Worm (Caenorhabditis elegans): ENCODE results near the gene cyp-13B1.

Gene cyp-13B1

DNA sequence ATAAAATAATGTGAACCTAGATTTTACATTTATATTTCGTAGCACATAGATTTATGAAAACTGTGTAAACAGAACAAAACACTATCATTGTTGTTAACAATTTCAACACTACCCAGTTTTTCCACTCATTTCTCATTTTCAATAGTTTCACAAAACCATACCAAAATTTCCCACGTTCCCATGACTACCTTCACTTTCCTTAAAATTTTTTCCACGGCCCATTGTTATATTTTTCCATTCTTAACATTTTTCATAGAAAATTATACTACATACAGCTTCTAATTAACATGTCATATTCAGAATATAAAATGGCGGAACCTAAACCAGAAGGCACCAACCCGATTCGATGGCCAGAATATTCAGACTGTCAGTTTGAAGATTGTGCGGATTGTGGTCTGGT is 7.7 kb downstream of the cyp-13B1 start, which contains the start of gene F02C12.1:
Gene F02C12.1, plus strand, starts transcription at position 301 of the 400 bp plus-strand sequence.
- TF ChIP-seq B0019.2 (GFP tag; conservative IDR thresholded peaks at IDR 0.05), result no peak
- no peak for TF ChIP-seq let-607 (tag; optimal IDR thresholded peaks at IDR 0.05)
- TF ChIP-seq madf-3 (GFP tag; IDR thresholded peaks at IDR 0.05), result no peak
- no peak for TF ChIP-seq Y79H2A.3 (GFP tag; conservative IDR thresholded peaks at IDR 0.05)
- TF ChIP-seq attf-3 (GFP tag; conservative IDR thresholded peaks at IDR 0.05), result no peak
- TF ChIP-seq F57C9.4 (tag; optimal IDR thresholded peaks at IDR 0.05), result no peak
- no peak for TF ChIP-seq ceh-27 (GFP tag; optimal IDR thresholded peaks at IDR 0.05)
- no peak for TF ChIP-seq ztf-26 (tag; optimal IDR thresholded peaks at IDR 0.05)
- no peak for TF ChIP-seq aptf-3 (GFP tag; IDR thresholded peaks at IDR 0.05)
- TF ChIP-seq hmg-1.2 (GFP tag; IDR thresholded peaks at IDR 0.05), result no peak
- no peak for TF ChIP-seq fkh-3 (tag; optimal IDR thresholded peaks at IDR 0.05)
- no peak for TF ChIP-seq nhr-80 (tag; optimal IDR thresholded peaks at IDR 0.05)
- no peak for TF ChIP-seq rpc-1 (optimal IDR thresholded peaks at IDR 0.05)
- TF ChIP-seq rpc-1 (tag; optimal IDR thresholded peaks at IDR 0.05), result no peak

DNA sequence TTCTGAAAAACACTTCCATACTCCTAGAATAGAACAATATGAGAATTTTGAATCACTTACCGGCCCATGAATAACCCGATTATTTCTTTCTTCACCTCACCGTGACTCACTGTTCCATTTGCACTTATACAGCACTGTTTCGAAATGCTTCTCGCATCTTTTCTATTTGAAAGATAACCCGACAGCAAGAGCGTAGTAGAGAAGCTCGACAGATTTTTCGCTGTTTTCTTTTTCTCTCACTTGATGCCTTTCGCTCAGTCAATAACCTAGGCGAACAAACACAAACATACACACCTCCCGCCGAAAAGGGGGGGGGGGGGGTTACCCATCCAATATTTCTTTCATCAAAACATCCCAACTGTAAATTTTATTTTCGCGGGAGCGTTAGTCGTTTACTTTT is 8.1 kb downstream of the cyp-13B1 start:
- TF ChIP-seq nhr-80 (tag; optimal IDR thresholded peaks at IDR 0.05) (peak; percentile 71), F55B11.4 (tag; optimal IDR thresholded peaks at IDR 0.05; ENCODE audit: borderline replicate concordance, insufficient read depth) (no peak), cebp-1 (GFP tag; IDR thresholded peaks at IDR 0.05) (peak; percentile 75), cebp-1 (tag; optimal IDR thresholded peaks at IDR 0.05) (peak; percentile 81), dox-1 (GFP tag; IDR thresholded peaks at IDR 0.05) (0 out of 2 replicates have a peak, but pooled peaks have one; percentile 6)

DNA sequence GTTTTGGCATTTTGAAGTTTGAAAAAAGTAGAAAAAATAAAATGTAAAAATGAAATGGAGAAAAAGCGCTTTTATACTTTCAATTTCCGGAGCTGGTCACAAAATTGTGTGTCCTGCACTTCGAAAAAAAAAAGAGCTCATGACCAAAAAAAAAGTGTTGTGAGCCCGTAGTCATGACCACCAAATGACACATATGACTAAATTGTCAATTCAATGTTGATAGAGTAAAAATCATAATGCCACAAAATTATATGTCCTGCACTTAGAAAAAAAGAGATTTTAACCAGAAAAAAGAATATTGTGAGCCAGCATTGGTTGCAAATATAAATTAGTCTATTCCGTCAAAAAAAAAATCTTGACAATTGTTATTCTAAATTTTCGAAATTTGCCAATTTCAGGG is 10.2 kb downstream of the cyp-13B1 start, which contains the start of gene F02C12.2:
Gene F02C12.2, minus strand, starts transcription at position 101 of the 400 bp plus-strand sequence.
- TF ChIP-seq attf-3 (GFP tag; conservative IDR thresholded peaks at IDR 0.05), result no peak
- no peak for TF ChIP-seq mxl-1 (tag; optimal IDR thresholded peaks at IDR 0.05)
- no peak for TF ChIP-seq ztf-26 (tag; optimal IDR thresholded peaks at IDR 0.05)
- TF ChIP-seq lin-54 (GFP tag; optimal IDR thresholded peaks at IDR 0.05), result no peak
- no peak for TF ChIP-seq hlh-12 (tag; optimal IDR thresholded peaks at IDR 0.05)
- no peak for TF ChIP-seq C17E4.6 (GFP tag; IDR thresholded peaks at IDR 0.05)
- TF ChIP-seq lin-40 (tag; optimal IDR thresholded peaks at IDR 0.05), result no peak
- TF ChIP-seq B0261.1 (tag; optimal IDR thresholded peaks at IDR 0.05), result no peak
- TF ChIP-seq F33H1.4 (GFP tag; IDR thresholded peaks at IDR 0.05), result no peak
- TF ChIP-seq dpff-1 (tag; optimal IDR thresholded peaks at IDR 0.05), result no peak
- TF ChIP-seq rcor-1 (GFP tag; IDR thresholded peaks at IDR 0.05), result no peak
- no peak for TF ChIP-seq sptf-2 (GFP tag; optimal IDR thresholded peaks at IDR 0.05)
- no peak for TF ChIP-seq madf-6 (GFP tag; IDR thresholded peaks at IDR 0.05)
- TF ChIP-seq akir-1 (GFP tag; optimal IDR thresholded peaks at IDR 0.05), result no peak
- TF ChIP-seq madf-3 (GFP tag; IDR thresholded peaks at IDR 0.05), result no peak

DNA sequence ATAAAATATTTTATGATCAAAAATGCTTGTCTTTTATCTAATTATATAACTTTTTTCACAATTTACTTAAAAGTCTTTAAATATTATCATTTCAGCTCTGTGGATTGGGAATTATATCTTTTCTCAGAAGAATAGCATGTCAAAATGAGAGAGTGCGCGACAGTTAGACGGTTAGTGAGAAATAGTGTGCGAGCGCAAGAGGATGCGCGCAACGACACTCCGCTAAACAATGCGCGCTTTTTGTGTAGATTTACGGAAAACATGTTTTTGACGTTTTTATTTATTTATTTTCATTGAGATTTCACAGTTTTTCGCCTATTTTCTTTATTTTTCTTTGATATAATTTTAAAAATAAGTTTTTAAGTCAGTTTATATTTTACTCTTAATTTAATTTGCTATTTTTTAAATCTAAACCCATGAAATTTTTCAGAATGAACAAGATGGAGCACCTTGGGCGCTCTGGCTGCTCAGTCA is 12.9 kb downstream of the cyp-13B1 start, which contains the start of gene F02C12.3:
Gene F02C12.3, plus strand, starts transcription at position 424 of the 474 bp plus-strand sequence.
- TF ChIP-seq nfya-1 (tag; optimal IDR thresholded peaks at IDR 0.05; ENCODE audit: borderline replicate concordance, insufficient read depth) (no peak), lin-54 (GFP tag; optimal IDR thresholded peaks at IDR 0.05) (no peak), sdz-38 (tag; optimal IDR thresholded peaks at IDR 0.05) (no peak), ekl-4 (GFP tag; IDR thresholded peaks at IDR 0.05) (no peak), snpc-1.1 (tag; optimal IDR thresholded peaks at IDR 0.05; ENCODE audit: insufficient read depth) (no peak), ztf-18 (tag; optimal IDR thresholded peaks at IDR 0.05) (no peak), mxl-1 (tag; optimal IDR thresholded peaks at IDR 0.05) (no peak), F57A8.1 (GFP tag; optimal IDR thresholded peaks at IDR 0.05) (no peak), dox-1 (GFP tag; IDR thresholded peaks at IDR 0.05) (no peak), athp-1 (tag; optimal IDR thresholded peaks at IDR 0.05) (no peak), sptf-2 (GFP tag; optimal IDR thresholded peaks at IDR 0.05) (no peak), Y67H2A.10 (GFP tag; conservative IDR thresholded peaks at IDR 0.05) (no peak), rcor-1 (GFP tag; IDR thresholded peaks at IDR 0.05) (0 out of 2 replicates have a peak, but pooled peaks have one; percentile 6), efl-1 (GFP tag; optimal IDR thresholded peaks at IDR 0.05) (no peak), mcd-1 (GFP tag; IDR thresholded peaks at IDR 0.05) (peak; percentile 50; the same call in 1 of the 2 replicates), F10E7.11 (tag; optimal IDR thresholded peaks at IDR 0.05) (no peak), hmg-20 (GFP tag; IDR thresholded peaks at IDR 0.05) (no peak), xnd-1 (tag; optimal IDR thresholded peaks at IDR 0.05) (no peak), dpl-1 (GFP tag; optimal IDR thresholded peaks at IDR 0.05) (no peak), pbrm-1 (GFP tag; IDR thresholded peaks at IDR 0.05) (no peak)

Measured in whole organism, young adult.